Worm (Caenorhabditis elegans): ENCODE results near the gene math-22.

Gene math-22

ce11 chrII:1924459-1924858 lies 19.3 kb downstream of the math-22 start, which contains the start of gene F52C6.3:
Gene F52C6.3, plus strand, starts transcription at chrII:1924759.
- no peak for TF ChIP-seq blmp-1 (tag; optimal IDR thresholded peaks at IDR 0.05)
- no peak for TF ChIP-seq fkh-10 (GFP tag; optimal IDR thresholded peaks at IDR 0.05)
- no peak for TF ChIP-seq dsc-1 (tag; optimal IDR thresholded peaks at IDR 0.05)
- TF ChIP-seq nhr-84 (tag; optimal IDR thresholded peaks at IDR 0.05) = no peak
- TF ChIP-seq unc-130 (tag; optimal IDR thresholded peaks at IDR 0.05) = no peak

- no peak for TF ChIP-seq tbx-2 (tag; optimal IDR thresholded peaks at IDR 0.05)
- no peak for TF ChIP-seq ztf-4 (tag; optimal IDR thresholded peaks at IDR 0.05)
- no peak for TF ChIP-seq fkh-10 (GFP tag; optimal IDR thresholded peaks at IDR 0.05)
- no peak for TF ChIP-seq sox-4 (tag; optimal IDR thresholded peaks at IDR 0.05)
- no peak for TF ChIP-seq lin-39 (tag; optimal IDR thresholded peaks at IDR 0.05)
- TF ChIP-seq nhr-84 (tag; optimal IDR thresholded peaks at IDR 0.05) = no peak
- TF ChIP-seq unc-62 (GFP tag; optimal IDR thresholded peaks at IDR 0.05) = no peak
- no peak for TF ChIP-seq nhr-19 (GFP tag; conservative IDR thresholded peaks at IDR 0.05)
- TF ChIP-seq xbp-1 (tag; optimal IDR thresholded peaks at IDR 0.05) = no peak
- TF ChIP-seq efl-3 (GFP tag; optimal IDR thresholded peaks at IDR 0.05) = no peak
- no peak for TF ChIP-seq rnt-1 (tag; optimal IDR thresholded peaks at IDR 0.05)
- no peak for TF ChIP-seq vab-15 (tag; optimal IDR thresholded peaks at IDR 0.05)
- no peak for TF ChIP-seq ceh-63 (GFP tag; optimal IDR thresholded peaks at IDR 0.05)
- TF ChIP-seq hlh-17 (GFP tag; optimal IDR thresholded peaks at IDR 0.05; ENCODE audit: borderline replicate concordance) = no peak
- TF ChIP-seq hlh-4 (tag; optimal IDR thresholded peaks at IDR 0.05) = no peak
Observed at ce11 chrII:1926162-1926561, 21.0 kb downstream of the math-22 start, which contains the start of gene F52C6.2. Gene F52C6.2, plus strand, starts transcription at chrII:1926462.

- TF ChIP-seq zip-4 (GFP tag; optimal IDR thresholded peaks at IDR 0.05) (no peak), unc-30 (tag; optimal IDR thresholded peaks at IDR 0.05) (no peak), ceh-63 (GFP tag; optimal IDR thresholded peaks at IDR 0.05) (no peak), swsn-7 (tag; optimal IDR thresholded peaks at IDR 0.05) (no peak), lin-35 (GFP tag; optimal IDR thresholded peaks at IDR 0.05) (peak; percentile 5 to 56), mef-2 (tag; optimal IDR thresholded peaks at IDR 0.05) (no peak), unc-98 (GFP tag; IDR thresholded peaks at IDR 0.05) (no peak), jun-1 (tag; optimal IDR thresholded peaks at IDR 0.05) (no peak), aha-1 (tag; optimal IDR thresholded peaks at IDR 0.05) (no peak), fos-1 (tag; optimal IDR thresholded peaks at IDR 0.05) (no peak), rnt-1 (tag; optimal IDR thresholded peaks at IDR 0.05) (no peak), dpl-1 (GFP tag; optimal IDR thresholded peaks at IDR 0.05) (peak; percentile 20 to 54 (median 53)), efl-1 (optimal IDR thresholded peaks at IDR 0.05) (peak in 1 of 2 experiments; percentile 52), efl-1 (GFP tag; optimal IDR thresholded peaks at IDR 0.05 in 1 of 2) (peak; percentile 60 to 94), nhr-20 (tag; optimal IDR thresholded peaks at IDR 0.05) (no peak), nhr-28 (tag; optimal IDR thresholded peaks at IDR 0.05) (no peak), skn-1 (tag; optimal IDR thresholded peaks at IDR 0.05) (no peak), dsc-1 (tag; optimal IDR thresholded peaks at IDR 0.05) (no peak), hlh-17 (GFP tag; optimal IDR thresholded peaks at IDR 0.05; ENCODE audit: borderline replicate concordance) (no peak), lsy-2 (tag; optimal IDR thresholded peaks at IDR 0.05) (no peak), sup-37 (GFP tag; optimal IDR thresholded peaks at IDR 0.05) (no peak), C16A3.4 (tag; optimal IDR thresholded peaks at IDR 0.05) (no peak), C04F5.9 (tag; optimal IDR thresholded peaks at IDR 0.05) (no peak), pag-3 (tag; optimal IDR thresholded peaks at IDR 0.05; ENCODE audit: borderline replicate concordance, insufficient read depth) (no peak)
Observed at ce11 chrII:1928578-1928977, 23.4 kb downstream of the math-22 start.

ce11 chrII:1939652-1940051 lies 34.4 kb downstream of the math-22 start, which contains the start of gene ZK250.13:
Gene ZK250.13, minus strand, starts transcription at chrII:1939752.
- TF ChIP-seq blmp-1 (tag; optimal IDR thresholded peaks at IDR 0.05) (no peak), elt-2 (tag; optimal IDR thresholded peaks at IDR 0.05) (peak; percentile 36)
